Worm (Caenorhabditis elegans): ENCODE measurements around the gene R11G1.7.

Gene R11G1.7

DNA sequence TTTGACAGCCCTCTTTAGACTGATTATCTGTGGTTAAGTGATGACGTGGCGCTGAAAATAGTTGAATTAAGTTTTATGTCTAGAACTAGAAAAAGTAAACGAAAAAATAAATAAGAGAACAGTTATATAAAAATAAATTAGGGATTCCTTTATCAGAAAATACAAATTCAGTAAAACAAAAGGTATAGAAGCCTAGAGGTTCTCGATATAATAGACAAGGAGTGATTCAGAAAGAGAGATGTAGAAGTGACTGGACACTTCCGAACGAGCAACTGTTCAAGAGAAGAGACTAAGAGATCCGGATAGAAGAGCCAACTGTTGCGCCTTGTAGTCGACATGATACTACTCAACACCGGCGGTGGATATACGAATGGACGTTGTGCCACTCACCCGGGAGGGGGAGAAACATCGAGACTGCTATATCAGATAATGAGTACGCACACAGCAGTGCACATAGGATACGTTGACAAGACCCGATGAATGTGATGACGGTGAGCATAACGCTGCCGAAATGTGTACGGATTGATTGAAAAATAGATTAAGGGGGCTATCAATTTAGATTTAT, 33.2 kb downstream of the R11G1.7 start, which contains the start of gene tag-278 (continued):
- no peak for TF ChIP-seq pha-2 (tag; optimal IDR thresholded peaks at IDR 0.05)
- no peak for TF ChIP-seq ceh-19 (GFP tag; optimal IDR thresholded peaks at IDR 0.05)
- TF ChIP-seq ztf-16 (tag; optimal IDR thresholded peaks at IDR 0.05) = no peak
- no peak for TF ChIP-seq F13H6.1 (tag; optimal IDR thresholded peaks at IDR 0.05)
- TF ChIP-seq sdc-2 (tag; optimal IDR thresholded peaks at IDR 0.05) = no peak
- no peak for TF ChIP-seq fkh-6 (tag; optimal IDR thresholded peaks at IDR 0.05)
- TF ChIP-seq pat-9 (tag; optimal IDR thresholded peaks at IDR 0.05) = peak; percentile 4

DNA sequence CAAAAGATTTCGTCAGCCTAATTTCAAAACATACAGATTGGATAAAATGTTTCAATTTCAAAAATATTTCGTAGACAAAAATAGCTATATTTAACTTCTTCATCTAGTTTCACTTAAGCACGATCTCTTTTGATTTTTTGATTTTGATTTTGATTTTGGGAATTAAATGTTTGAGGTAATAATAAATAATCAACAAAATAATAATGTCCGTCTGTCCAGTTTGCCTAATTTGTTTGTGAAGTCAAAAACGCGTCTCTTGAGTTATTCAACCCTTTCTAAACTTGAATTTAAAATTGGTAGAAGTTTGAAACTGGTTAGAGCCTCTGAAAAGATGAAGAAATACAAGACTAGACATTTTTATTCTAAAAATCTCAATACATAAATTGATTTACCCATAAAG, 33.7 kb downstream of the R11G1.7 start:
- TF ChIP-seq ets-4 (tag; optimal IDR thresholded peaks at IDR 0.05) = no peak
- no peak for TF ChIP-seq elt-2 (tag; optimal IDR thresholded peaks at IDR 0.05)
- no peak for TF ChIP-seq hlh-6 (tag; optimal IDR thresholded peaks at IDR 0.05)
- TF ChIP-seq Y22D7AL.16 (tag; optimal IDR thresholded peaks at IDR 0.05) = no peak
- no peak for TF ChIP-seq dmd-4 (tag; optimal IDR thresholded peaks at IDR 0.05; ENCODE audit: borderline replicate concordance)
- no peak for TF ChIP-seq fkh-10 (GFP tag; optimal IDR thresholded peaks at IDR 0.05)
- no peak for TF ChIP-seq nfya-1 (tag; optimal IDR thresholded peaks at IDR 0.05)
- no peak for TF ChIP-seq T23F11.4 (GFP tag; optimal IDR thresholded peaks at IDR 0.05)
- no peak for TF ChIP-seq ceh-9 (tag; optimal IDR thresholded peaks at IDR 0.05)
- no peak for TF ChIP-seq C08G9.2 (tag; optimal IDR thresholded peaks at IDR 0.05)
- TF ChIP-seq pqm-1 (tag; optimal IDR thresholded peaks at IDR 0.05) = no peak
- TF ChIP-seq pag-3 (tag; optimal IDR thresholded peaks at IDR 0.05; ENCODE audit: borderline replicate concordance) = no peak
- no peak for TF ChIP-seq ahr-1 (tag; optimal IDR thresholded peaks at IDR 0.05)
- no peak for TF ChIP-seq hlh-15 (tag; optimal IDR thresholded peaks at IDR 0.05)
- no peak for TF ChIP-seq sox-2 (GFP tag; IDR thresholded peaks at IDR 0.05)
- TF ChIP-seq npax-4 (tag; optimal IDR thresholded peaks at IDR 0.05) = no peak

DNA sequence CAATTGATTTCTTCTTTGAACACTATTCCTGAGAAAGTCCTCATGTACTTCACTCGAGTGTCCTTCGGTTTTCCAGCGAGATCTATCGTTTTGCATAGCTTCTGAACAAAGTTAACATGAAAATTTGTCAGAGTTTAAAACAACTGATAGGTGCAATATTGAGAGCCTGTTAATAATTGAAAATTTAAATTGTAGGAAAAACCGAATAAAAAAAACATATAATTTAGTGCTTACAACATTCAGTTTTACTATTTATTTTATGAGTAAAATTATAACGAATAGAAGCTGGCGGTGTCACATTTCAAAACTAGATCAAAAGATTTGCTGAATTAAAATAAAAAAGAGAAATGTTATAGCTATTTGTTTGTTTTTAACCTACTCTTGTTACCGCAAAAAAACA, 37.1 kb downstream of the R11G1.7 start, which contains the start of gene C02F12.8:
TSS of gene C02F12.8 (minus strand) at position 101 of the 400 bp plus-strand sequence.
- TF ChIP-seq dve-1 (tag; optimal IDR thresholded peaks at IDR 0.05) (no peak), syd-9 (tag; optimal IDR thresholded peaks at IDR 0.05) (no peak), pag-3 (tag; optimal IDR thresholded peaks at IDR 0.05; ENCODE audit: borderline replicate concordance) (no peak), fkh-6 (tag; optimal IDR thresholded peaks at IDR 0.05) (no peak), fax-1 (tag; optimal IDR thresholded peaks at IDR 0.05) (no peak), gmeb-2 (tag; optimal IDR thresholded peaks at IDR 0.05) (no peak), odd-2 (tag; optimal IDR thresholded peaks at IDR 0.05) (no peak), nfya-1 (tag; optimal IDR thresholded peaks at IDR 0.05) (no peak), ref-2 (tag; optimal IDR thresholded peaks at IDR 0.05) (no peak)

DNA sequence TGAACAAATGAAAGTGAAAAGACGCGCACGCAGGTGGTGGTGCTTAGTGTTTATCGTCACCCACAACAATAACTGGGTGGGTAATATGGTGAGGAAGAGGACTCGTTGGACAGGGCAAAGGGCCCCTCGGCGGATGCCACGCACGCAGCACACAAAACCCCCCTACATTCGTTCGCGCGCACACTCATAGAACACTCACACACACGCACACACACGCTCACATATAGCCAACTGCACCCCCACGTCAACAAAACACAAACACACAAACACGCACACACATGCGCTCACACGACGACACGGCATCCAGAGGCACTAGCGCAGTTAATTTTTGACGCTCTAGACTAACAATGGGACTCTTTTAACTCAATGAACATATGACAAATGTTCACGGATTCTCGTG, 38.1 kb downstream of the R11G1.7 start:
- TF ChIP-seq ceh-30 (tag; optimal IDR thresholded peaks at IDR 0.05) (no peak), pax-1 (tag; optimal IDR thresholded peaks at IDR 0.05) (no peak), ceh-22 (tag; optimal IDR thresholded peaks at IDR 0.05) (peak; percentile 32), rnt-1 (tag; optimal IDR thresholded peaks at IDR 0.05) (peak; percentile 39), sox-4 (tag; optimal IDR thresholded peaks at IDR 0.05) (no peak), nhr-232 (tag; optimal IDR thresholded peaks at IDR 0.05) (no peak), ets-4 (tag; optimal IDR thresholded peaks at IDR 0.05) (no peak), dmd-4 (tag; optimal IDR thresholded peaks at IDR 0.05; ENCODE audit: borderline replicate concordance) (peak; percentile 18), sdc-2 (tag; optimal IDR thresholded peaks at IDR 0.05) (peak; percentile 74), ceh-34 (tag; optimal IDR thresholded peaks at IDR 0.05) (no peak), madf-2 (tag; optimal IDR thresholded peaks at IDR 0.05) (peak; percentile 41), ama-1 (optimal IDR thresholded peaks at IDR 0.05) (no peak), pqm-1 (tag; optimal IDR thresholded peaks at IDR 0.05) (no peak), eyg-1 (tag; optimal IDR thresholded peaks at IDR 0.05) (no peak), unc-42 (tag; optimal IDR thresholded peaks at IDR 0.05) (peak; percentile 38), ref-2 (tag; optimal IDR thresholded peaks at IDR 0.05) (peak; percentile 79), ceh-18 (tag; optimal IDR thresholded peaks at IDR 0.05) (peak; percentile 51), hlh-6 (tag; optimal IDR thresholded peaks at IDR 0.05) (peak; percentile 2), lin-11 (tag; optimal IDR thresholded peaks at IDR 0.05) (no peak), unc-86 (tag; optimal IDR thresholded peaks at IDR 0.05) (no peak), tbx-2 (tag; optimal IDR thresholded peaks at IDR 0.05) (peak; percentile 79), elt-2 (tag; optimal IDR thresholded peaks at IDR 0.05) (peak; percentile 28), fkh-6 (tag; optimal IDR thresholded peaks at IDR 0.05) (no peak), sox-2 (GFP tag; IDR thresholded peaks at IDR 0.05) (peak; percentile 37; the same call in 1 of the 2 replicates), odd-2 (tag; optimal IDR thresholded peaks at IDR 0.05) (no peak), ceh-31 (tag; optimal IDR thresholded peaks at IDR 0.05) (peak; percentile 72), unc-55 (GFP tag; optimal IDR thresholded peaks at IDR 0.05) (peak; percentile 55), nfya-1 (tag; optimal IDR thresholded peaks at IDR 0.05) (peak; percentile 56), pat-9 (tag; optimal IDR thresholded peaks at IDR 0.05) (peak; percentile 15)
